Fruit fly (Drosophila melanogaster) whole organism, embryonic: Measurements from ENCODE around the gene CG8952.

Experiments
- ATbp ChIP-seq: fragments of 200-800 bp; sonication (Bioruptor generic); optimal IDR thresholded peaks from 2 replicates; lab custom pipeline; 2017; ENCODE audit warnings: missing biosample characterization, mild to moderate bottlenecking, missing genetic modification characterization, missing genetic modification reagents
- Adf1 ChIP-seq: fragments of 200-800 bp; sonication (Bioruptor generic); IDR thresholded peaks from 2 replicates; pipeline ENCODE4 v1.3.6; 2022; ENCODE audit warnings: missing biosample characterization, missing genetic modification characterization
- Antp ChIP-seq: fragments of 200-800 bp; sonication (Bioruptor generic); optimal IDR thresholded peaks from 3 replicates; lab custom pipeline; 2016; ENCODE audit warnings: missing biosample characterization, missing genetic modification characterization
- C15 ChIP-seq: fragments of 200-800 bp; sonication (Bioruptor generic); IDR thresholded peaks from 3 replicates; pipeline ENCODE4 v1.3.6; 2022; ENCODE audit warnings: missing biosample characterization, missing genetic modification characterization
- CG11085 ChIP-seq: fragments of 200-800 bp; sonication (Bioruptor generic); IDR thresholded peaks from 2 replicates; pipeline ENCODE4 v1.3.6; 2022; ENCODE audit warnings: missing biosample characterization, missing genetic modification characterization
- CG11398 ChIP-seq: fragments of 200-800 bp; sonication (Bioruptor generic); optimal IDR thresholded peaks from 2 replicates; lab custom pipeline; 2016; ENCODE audit warnings: missing biosample characterization, missing genetic modification characterization
- CG12236 ChIP-seq: fragments of 200-800 bp; sonication (Bioruptor generic); optimal IDR thresholded peaks from 2 replicates; lab custom pipeline; 2016; ENCODE audit warnings: missing biosample characterization, missing genetic modification characterization
- CG12769 ChIP-seq: fragments of 200-800 bp; sonication (Bioruptor generic); optimal IDR thresholded peaks from 2 replicates; lab custom pipeline; 2019; ENCODE audit warnings: missing biosample characterization, mild to moderate bottlenecking, missing genetic modification characterization, moderate library complexity
- CG13894 ChIP-seq: fragments of 200-800 bp; sonication (Bioruptor generic); optimal IDR thresholded peaks from 3 replicates; lab custom pipeline; 2018; ENCODE audit warnings: missing biosample characterization, mild to moderate bottlenecking, missing genetic modification characterization, moderate library complexity
- CG14860 ChIP-seq: fragments of 200-800 bp; sonication (Bioruptor generic); IDR thresholded peaks from 3 replicates; pipeline ENCODE4 v1.3.6; 2022; ENCODE audit warnings: missing biosample characterization, missing genetic modification characterization; ENCODE audit not compliant: partially characterized antibody
- CG16863 ChIP-seq: fragments of 200-800 bp; sonication (Bioruptor generic); optimal IDR thresholded peaks from 3 replicates; lab custom pipeline; 2016; ENCODE audit warnings: missing biosample characterization, missing genetic modification characterization
- CG18011 ChIP-seq: fragments of 200-800 bp; sonication (Bioruptor generic); optimal IDR thresholded peaks from 2 replicates; lab custom pipeline; 2017; ENCODE audit warnings: missing biosample characterization, missing genetic modification characterization, mild to moderate bottlenecking, moderate library complexity, missing genotype
- CG2199 ChIP-seq: fragments of 200-800 bp; sonication (Bioruptor generic); IDR thresholded peaks from 3 replicates; pipeline ENCODE4 v1.3.6; 2022; ENCODE audit warnings: missing biosample characterization, missing genetic modification characterization
- CG3065 ChIP-seq: fragments of 200-800 bp; sonication (Bioruptor generic); optimal IDR thresholded peaks from 2 replicates; lab custom pipeline; 2016; ENCODE audit warnings: missing biosample characterization, missing genetic modification characterization
- CG3163 ChIP-seq: fragments of 200-800 bp; sonication (Bioruptor generic); optimal IDR thresholded peaks from 3 replicates; lab custom pipeline; 2016; ENCODE audit warnings: missing biosample characterization, missing genetic modification characterization
- CG4617 ChIP-seq: fragments of 200-800 bp; sonication (Bioruptor generic); optimal IDR thresholded peaks from 3 replicates; lab custom pipeline; 2016; ENCODE audit warnings: missing biosample characterization, missing genetic modification characterization, borderline replicate concordance
- CG6791 ChIP-seq: fragments of 200-800 bp; sonication (Bioruptor generic); IDR thresholded peaks from 3 replicates; pipeline ENCODE4 v1.3.6; 2022; ENCODE audit warnings: missing biosample characterization, missing genetic modification characterization; ENCODE audit not compliant: partially characterized antibody
- CG7271 ChIP-seq: fragments of 200-800 bp; sonication (Bioruptor generic); optimal IDR thresholded peaks from 2 replicates; lab custom pipeline; 2018; ENCODE audit warnings: missing biosample characterization, mild to moderate bottlenecking, missing genetic modification characterization, moderate library complexity
- CoRest ChIP-seq: fragments of 200-800 bp; sonication (Bioruptor generic); optimal IDR thresholded peaks from 3 replicates; lab custom pipeline; 2018; ENCODE audit warnings: missing biosample characterization, mild to moderate bottlenecking, missing genetic modification characterization, moderate library complexity
- ERR ChIP-seq: fragments of 200-800 bp; sonication (Bioruptor generic); optimal IDR thresholded peaks from 2 replicates; lab custom pipeline; 2016; ENCODE audit warnings: missing biosample characterization, missing genetic modification characterization
- Elba2 ChIP-seq: fragments of 200-800 bp; sonication (Bioruptor generic); optimal IDR thresholded peaks from 3 replicates; lab custom pipeline; 2016; ENCODE audit warnings: missing biosample characterization, missing genetic modification characterization
- HHEX ChIP-seq: fragments of 200-800 bp; sonication (Bioruptor generic); optimal IDR thresholded peaks from 3 replicates; lab custom pipeline; 2017; ENCODE audit warnings: missing biosample characterization, mild to moderate bottlenecking, missing genetic modification characterization, missing genetic modification reagents
- HLH54F ChIP-seq: fragments of 200-800 bp; sonication (Bioruptor generic); optimal IDR thresholded peaks from 3 replicates; lab custom pipeline; 2016; ENCODE audit warnings: missing biosample characterization, missing genetic modification characterization
- Meics ChIP-seq: fragments of 200-800 bp; sonication (Bioruptor generic); optimal IDR thresholded peaks from 2 replicates; lab custom pipeline; 2017; ENCODE audit warnings: missing biosample characterization, mild to moderate bottlenecking, missing genetic modification characterization
- Poxn ChIP-seq: fragments of 200-800 bp; sonication (Bioruptor generic); IDR thresholded peaks from 2 replicates; pipeline ENCODE4 v1.3.6; 2022; ENCODE audit warnings: missing biosample characterization, missing genetic modification characterization
- Spps ChIP-seq: fragments of 200-800 bp; sonication (Bioruptor generic); optimal IDR thresholded peaks from 2 replicates; lab custom pipeline; 2018; ENCODE audit warnings: missing biosample characterization, mild to moderate bottlenecking, missing genetic modification characterization
- Tbp ChIP-seq: fragments of >200 bp; optimal IDR thresholded peaks from 2 replicates; lab custom pipeline; 2018; ENCODE audit warnings: missing biosample characterization, missing genetic modification characterization
- ac ChIP-seq: fragments of 200-800 bp; sonication (Bioruptor generic); optimal IDR thresholded peaks from 3 replicates; lab custom pipeline; 2017; ENCODE audit warnings: missing biosample characterization, mild to moderate bottlenecking, missing genetic modification characterization
- amos ChIP-seq: fragments of 200-800 bp; sonication (Bioruptor generic); IDR thresholded peaks from 2 replicates; pipeline ENCODE4 v1.3.6; 2022; ENCODE audit warnings: missing biosample characterization, missing genetic modification characterization; ENCODE audit not compliant: partially characterized antibody
- bab2 ChIP-seq: fragments of 200-800 bp; sonication (Bioruptor generic); optimal IDR thresholded peaks from 2 replicates; lab custom pipeline; 2016; ENCODE audit warnings: missing biosample characterization, missing genetic modification characterization
- cad ChIP-seq: fragments of >200 bp; optimal IDR thresholded peaks from 2 replicates; lab custom pipeline; 2017; ENCODE audit warnings: missing biosample characterization, missing genetic modification characterization
- cato ChIP-seq: fragments of 200-800 bp; sonication (Bioruptor generic); optimal IDR thresholded peaks from 2 replicates; lab custom pipeline; 2016; ENCODE audit warnings: missing biosample characterization, missing genetic modification characterization, borderline replicate concordance
- dysf ChIP-seq: fragments of 200-800 bp; sonication (Bioruptor generic); IDR thresholded peaks from 3 replicates; pipeline ENCODE4 v1.3.6; 2022; ENCODE audit warnings: missing biosample characterization, missing genetic modification characterization
- eve ChIP-seq, 2 experiments: fragments of >200 bp; optimal IDR thresholded peaks; 2 replicates each; lab custom pipeline; 2017; ENCODE audit warnings: missing biosample characterization in 2 of 2, missing genetic modification characterization in 2 of 2
- fd96Cb ChIP-seq: fragments of 200-800 bp; sonication (Bioruptor generic); optimal IDR thresholded peaks from 2 replicates; lab custom pipeline; 2018; ENCODE audit warnings: missing biosample characterization, mild to moderate bottlenecking, missing genetic modification characterization, moderate library complexity
- fu2 ChIP-seq: fragments of 200-800 bp; sonication (Bioruptor generic); optimal IDR thresholded peaks from 2 replicates; lab custom pipeline; 2016; ENCODE audit warnings: missing biosample characterization, missing genetic modification characterization
- hth ChIP-seq: fragments of >200 bp; optimal IDR thresholded peaks from 2 replicates; lab custom pipeline; 2017; ENCODE audit warnings: inconsistent platforms
- ind ChIP-seq: fragments of 200-800 bp; sonication (Bioruptor generic); optimal IDR thresholded peaks from 3 replicates; lab custom pipeline; 2016; ENCODE audit warnings: missing biosample characterization, missing genetic modification characterization
- nmo ChIP-seq: fragments of 200-800 bp; sonication (Bioruptor generic); optimal IDR thresholded peaks from 2 replicates; lab custom pipeline; 2018; ENCODE audit warnings: missing biosample characterization, mild to moderate bottlenecking, missing genetic modification characterization, moderate library complexity
- psq ChIP-seq: fragments of 200-800 bp; sonication (Bioruptor generic); optimal IDR thresholded peaks from 2 replicates; lab custom pipeline; 2017; ENCODE audit warnings: missing biosample characterization, missing genetic modification characterization
- pum ChIP-seq: fragments of 200-800 bp; sonication (Bioruptor generic); optimal IDR thresholded peaks from 2 replicates; lab custom pipeline; 2016; ENCODE audit warnings: missing biosample characterization, missing genetic modification characterization
- salm ChIP-seq: fragments of 200-800 bp; sonication (Bioruptor generic); optimal IDR thresholded peaks from 2 replicates; lab custom pipeline; 2018; ENCODE audit warnings: missing biosample characterization, mild to moderate bottlenecking, missing genetic modification characterization
- sens-2 ChIP-seq: fragments of 200-800 bp; sonication (Bioruptor generic); IDR thresholded peaks from 2 replicates; pipeline ENCODE4 v1.3.6; 2022; ENCODE audit warnings: missing biosample characterization, missing genetic modification characterization
- sob ChIP-seq: fragments of 200-800 bp; sonication (Bioruptor generic); IDR thresholded peaks from 2 replicates; pipeline ENCODE4 v1.3.6; 2022; ENCODE audit warnings: missing biosample characterization, missing genetic modification characterization
- stwl ChIP-seq: fragments of 200-800 bp; sonication (Bioruptor generic); optimal IDR thresholded peaks from 3 replicates; lab custom pipeline; 2018; ENCODE audit warnings: missing biosample characterization, mild to moderate bottlenecking, missing genetic modification characterization, moderate library complexity
- sug ChIP-seq: fragments of 200-800 bp; optimal IDR thresholded peaks from 2 replicates; lab custom pipeline; 2019; ENCODE audit warnings: missing biosample characterization, mild to moderate bottlenecking, missing genetic modification characterization, moderate library complexity
- tap ChIP-seq: fragments of 200-800 bp; optimal IDR thresholded peaks from 3 replicates; lab custom pipeline; 2019; ENCODE audit warnings: missing biosample characterization, mild to moderate bottlenecking, missing genetic modification characterization, moderate library complexity
- tin ChIP-seq: fragments of 200-800 bp; sonication (Bioruptor generic); optimal IDR thresholded peaks from 3 replicates; lab custom pipeline; 2016; ENCODE audit warnings: missing biosample characterization, missing genetic modification characterization
- toy ChIP-seq: fragments of 200-800 bp; sonication (Bioruptor generic); IDR thresholded peaks from 2 replicates; pipeline ENCODE4 v1.3.6; 2022; ENCODE audit warnings: missing biosample characterization, missing genetic modification characterization
- ttk ChIP-seq: fragments of 200-800 bp; sonication (Bioruptor generic); IDR thresholded peaks from 2 replicates; pipeline ENCODE4 v2.1.2; 2022; ENCODE audit warnings: missing biosample characterization, missing genetic modification characterization

CG8952 gene

DNA sequence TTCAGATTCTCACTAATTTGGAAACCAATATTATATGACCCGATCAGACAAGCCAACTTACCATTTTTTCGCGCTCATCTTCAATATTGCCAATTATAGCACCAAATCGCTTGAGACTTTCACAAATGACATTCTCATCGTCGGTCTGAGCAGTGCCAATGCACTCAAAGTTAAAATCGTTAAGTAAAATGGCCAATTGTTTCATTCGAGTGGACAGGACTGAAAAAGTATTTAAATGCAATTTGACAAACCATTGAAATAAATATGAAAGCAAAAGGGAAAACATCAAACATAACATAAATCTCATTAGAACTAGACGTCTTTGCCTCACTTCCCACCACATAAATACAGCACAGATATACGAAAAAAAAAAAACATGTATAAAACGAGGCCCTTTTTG lies 10.2 kb downstream of the CG8952 start, which contains the start of gene CG8260:
Gene CG8260 (plus strand): TSS at position 301 of the 400 bp plus-strand sequence.
- TF ChIP-seq sens-2 (GFP tag; lab: Robert Waterston, UW) (no peak), ac (no peak), cato (GFP tag; lab: Kevin White, UChicago) (no peak), sob (no peak), bab2 (GFP tag; lab: Kevin White, UChicago) (no peak), tap (tag; lab: Kevin White, UChicago) (no peak)

DNA sequence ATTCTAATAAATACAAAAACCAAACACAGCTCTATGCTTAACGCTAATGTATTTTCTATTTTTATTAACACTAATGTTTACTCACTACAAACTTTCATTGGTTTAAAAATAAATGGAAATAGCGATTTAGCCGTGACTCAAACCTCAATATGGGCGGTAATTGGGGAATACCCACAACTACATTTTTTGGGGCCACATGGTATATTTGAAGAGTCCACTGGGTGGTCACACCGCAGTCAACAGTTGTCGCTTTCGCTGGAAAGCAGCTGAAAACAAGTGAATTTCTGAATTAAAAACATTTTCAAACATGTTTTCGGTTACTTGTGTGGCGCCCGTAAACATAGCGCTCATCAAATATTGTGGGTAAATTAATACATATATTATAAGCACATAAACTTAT lies 17.3 kb downstream of the CG8952 start, which contains the start of gene Mvd:
Gene Mvd (plus strand): TSS at position 222 of the 400 bp plus-strand sequence.
- TF ChIP-seq stwl (peak; percentile 44), Spps (tag; lab: Kevin White, UChicago) (no peak), sug (peak; percentile 35), fd96Cb (tag; lab: Kevin White, UChicago) (no peak), CG18011 (GFP tag; lab: Kevin White, UChicago) (no peak), HLH54F (GFP tag; lab: Kevin White, UChicago) (no peak), HHEX (GFP tag; lab: Kevin White, UChicago) (no peak), nmo (GFP tag; lab: Kevin White, UChicago) (no peak), fu2 (GFP tag; lab: Kevin White, UChicago) (no peak), Antp (GFP tag; lab: Kevin White, UChicago) (no peak), Tbp (GFP tag; lab: Kevin White, UChicago) (no peak), CG12769 (tag; lab: Kevin White, UChicago) (no peak), salm (tag; lab: Kevin White, UChicago) (no peak), ERR (GFP tag; lab: Kevin White, UChicago) (no peak), ATbp (GFP tag; lab: Kevin White, UChicago) (no peak), CG14860 (no peak), ind (GFP tag; lab: Kevin White, UChicago) (no peak), CG3065 (no peak), toy (GFP tag; lab: Robert Waterston, UW) (no peak), CG16863 (no peak), CG6791 (GFP tag; lab: Robert Waterston, UW) (no peak), tap (tag; lab: Kevin White, UChicago) (no peak), eve (GFP tag; optimal IDR thresholded peaks at IDR 0.05; lab: Kevin White, UChicago) (no peak), CG13894 (no peak), CG12236 (GFP tag; lab: Kevin White, UChicago) (no peak), cad (GFP tag; lab: Kevin White, UChicago) (no peak), CG11398 (GFP tag; lab: Kevin White, UChicago) (no peak), CG3163 (GFP tag; lab: Kevin White, UChicago) (no peak), CoRest (no peak), ttk (GFP tag; lab: Robert Waterston, UW) (no peak), Meics (GFP tag; lab: Kevin White, UChicago) (no peak), psq (no peak), C15 (GFP tag; lab: Robert Waterston, UW) (no peak), CG7271 (tag; lab: Kevin White, UChicago) (no peak), pum (GFP tag; lab: Kevin White, UChicago) (no peak), CG2199 (GFP tag; lab: Robert Waterston, UW) (0 out of 3 replicates have a peak, but pooled peaks have one; percentile 24), hth (no peak), CG11085 (GFP tag; lab: Robert Waterston, UW) (no peak), CG4617 (GFP tag; lab: Kevin White, UChicago) (peak; percentile 18), dysf (GFP tag; lab: Robert Waterston, UW) (no peak), Poxn (GFP tag; lab: Robert Waterston, UW) (no peak), Adf1 (GFP tag; lab: Robert Waterston, UW) (peak; percentile 8; the same call in 1 of the 2 replicates), cato (GFP tag; lab: Kevin White, UChicago) (no peak), sens-2 (GFP tag; lab: Robert Waterston, UW) (no peak), amos (GFP tag; lab: Robert Waterston, UW) (peak; percentile 18; the same call in 1 of the 2 replicates), Elba2 (no peak), tin (GFP tag; lab: Kevin White, UChicago) (no peak)
